Worm (Caenorhabditis elegans) whole organism, young adult: ENCODE measurements around the gene ZC116.5.

ENCODE experiments used
- B0261.1 ChIP-seq: sonication (generic microtip); optimal IDR thresholded peaks from 2 replicates; lab custom pipeline; 2016; ENCODE audit warnings: mild to moderate bottlenecking, missing genetic modification characterization, moderate library complexity, missing compliant biosample characterization
- C06A6.2 ChIP-seq: fragments of 200-800 bp; sonication (Bioruptor generic); conservative IDR thresholded peaks from 2 replicates; pipeline ENCODE4 v1.3.6; 2022; ENCODE audit warnings: missing genetic modification characterization, missing compliant biosample characterization
- D2030.7 ChIP-seq: fragments of 200-800 bp; sonication (Bioruptor generic); IDR thresholded peaks from 2 replicates; pipeline ENCODE4 v1.3.6; 2022; ENCODE audit warnings: missing genetic modification reagents, missing genetic modification characterization, missing compliant biosample characterization
- F22D6.2 ChIP-seq: sonication (generic microtip); optimal IDR thresholded peaks from 2 replicates; lab custom pipeline; 2016; ENCODE audit warnings: mild to moderate bottlenecking, missing genetic modification characterization, missing compliant biosample characterization
- F57A8.1 ChIP-seq: fragments of 200-800 bp; sonication (Bioruptor generic); optimal IDR thresholded peaks from 2 replicates; lab custom pipeline; 2018; ENCODE audit warnings: mild to moderate bottlenecking, missing genetic modification characterization, moderate library complexity, missing compliant biosample characterization
- K11D2.4 ChIP-seq: fragments of 200-800 bp; sonication (Bioruptor generic); IDR thresholded peaks from 2 replicates; pipeline ENCODE4 v1.3.6; 2022; ENCODE audit warnings: missing genetic modification reagents, missing genetic modification characterization, missing compliant biosample characterization
- Y67H2A.10 ChIP-seq: fragments of 200-800 bp; sonication (Bioruptor generic); conservative IDR thresholded peaks from 2 replicates; pipeline ENCODE4 v1.3.6; 2022; ENCODE audit warnings: missing genetic modification reagents, missing genetic modification characterization, missing compliant biosample characterization
- Y95B8A.8 ChIP-seq: fragments of 200-800 bp; sonication (Bioruptor generic); IDR thresholded peaks from 2 replicates; pipeline ENCODE4 v1.3.6; 2022; ENCODE audit warnings: missing genetic modification reagents, missing genetic modification characterization, missing compliant biosample characterization
- attf-3 ChIP-seq: fragments of 200-800 bp; sonication (Bioruptor generic); conservative IDR thresholded peaks from 2 replicates; pipeline ENCODE4 v1.3.6; 2022; ENCODE audit warnings: missing genetic modification reagents, missing genetic modification characterization, missing compliant biosample characterization
- cebp-1 ChIP-seq, 2 experiments: fragments of 200-800 bp in 1 of 2; sonication (Bioruptor generic) in 1 of 2; sonication (generic microtip) in 1 of 2; IDR thresholded peaks in 1 of 2; optimal IDR thresholded peaks in 1 of 2; 2 replicates each; pipeline versions ENCODE4 v1.3.6 to Lab custom; 2017 to 2022; ENCODE audit warnings: missing compliant biosample characterization in 2 of 2, missing genetic modification characterization in 2 of 2, mild to moderate bottlenecking in 1 of 2, missing genetic modification reagents in 1 of 2, moderate library complexity in 1 of 2
- die-1 ChIP-seq: sonication (generic microtip); optimal IDR thresholded peaks from 2 replicates; lab custom pipeline; 2016; ENCODE audit warnings: missing genotype, mild to moderate bottlenecking, missing genetic modification characterization, missing compliant biosample characterization
- dox-1 ChIP-seq: fragments of 200-800 bp; sonication (Bioruptor generic); IDR thresholded peaks from 2 replicates; pipeline ENCODE4 v1.3.6; 2022; ENCODE audit warnings: missing genetic modification reagents, missing genetic modification characterization, missing compliant biosample characterization
- efl-1 ChIP-seq: fragments of 150-350 bp; optimal IDR thresholded peaks from 2 replicates; lab custom pipeline; 2014; ENCODE audit warnings: missing biosample characterization, missing genetic modification reagents, missing genetic modification characterization
- egl-18 ChIP-seq: fragments of 200-800 bp; sonication (Bioruptor generic); IDR thresholded peaks from 2 replicates; pipeline ENCODE4 v1.3.6; 2022; ENCODE audit warnings: missing genetic modification reagents, missing genetic modification characterization, missing compliant biosample characterization
- egl-44 ChIP-seq: fragments of 200-800 bp; sonication (Bioruptor generic); IDR thresholded peaks from 2 replicates; pipeline ENCODE4 v1.3.6; 2022; ENCODE audit warnings: missing genetic modification reagents, missing genetic modification characterization, missing compliant biosample characterization
- egrh-3 ChIP-seq: fragments of 200-800 bp; sonication (Bioruptor generic); IDR thresholded peaks from 2 replicates; pipeline ENCODE4 v1.3.6; 2022; ENCODE audit warnings: missing genetic modification reagents, missing genetic modification characterization, missing compliant biosample characterization
- him-1 ChIP-seq: sonication (generic microtip); optimal IDR thresholded peaks from 2 replicates; lab custom pipeline; 2016; ENCODE audit warnings: missing genotype, missing genetic modification reagents, missing genetic modification characterization, missing compliant biosample characterization
- hmg-1.2 ChIP-seq: fragments of 200-800 bp; sonication (Bioruptor generic); IDR thresholded peaks from 2 replicates; pipeline ENCODE4 v1.3.6; 2022; ENCODE audit warnings: missing genetic modification reagents, missing genetic modification characterization, missing compliant biosample characterization
- hrde-1 ChIP-seq: sonication (generic microtip); optimal IDR thresholded peaks from 2 replicates; lab custom pipeline; 2016; ENCODE audit warnings: missing genetic modification characterization, mild to moderate bottlenecking, missing compliant biosample characterization, moderate library complexity, missing genotype, missing genetic modification reagents, borderline replicate concordance
- let-607 ChIP-seq, 2 experiments: fragments of 200-800 bp in 1 of 2; sonication (Bioruptor generic) in 1 of 2; sonication (generic microtip) in 1 of 2; optimal IDR thresholded peaks; 2 replicates each; lab custom pipeline; 2016 to 2018; ENCODE audit warnings: mild to moderate bottlenecking in 2 of 2, missing compliant biosample characterization in 2 of 2, missing genetic modification characterization in 2 of 2, moderate library complexity in 2 of 2, missing genotype in 1 of 2
- lin-40 ChIP-seq: sonication (generic microtip); optimal IDR thresholded peaks from 2 replicates; lab custom pipeline; 2016; ENCODE audit warnings: missing genetic modification characterization, mild to moderate bottlenecking, missing compliant biosample characterization, missing genotype, missing genetic modification reagents
- lin-54 ChIP-seq: fragments of 200-800 bp; sonication (Bioruptor generic); optimal IDR thresholded peaks from 2 replicates; lab custom pipeline; 2018; ENCODE audit warnings: mild to moderate bottlenecking, missing genetic modification characterization, missing compliant biosample characterization
- lsl-1 ChIP-seq: fragments of 200-800 bp; sonication (Bioruptor generic); optimal IDR thresholded peaks from 2 replicates; lab custom pipeline; 2018; ENCODE audit warnings: mild to moderate bottlenecking, missing genetic modification characterization, moderate library complexity, missing compliant biosample characterization
- lsy-27 ChIP-seq: sonication (generic microtip); optimal IDR thresholded peaks from 2 replicates; lab custom pipeline; 2017; ENCODE audit warnings: missing genetic modification characterization, mild to moderate bottlenecking, missing compliant biosample characterization, antibody characterized with exemption, missing genotype, borderline replicate concordance; ENCODE audit not compliant: insufficient read depth
- mes-4 ChIP-seq: sonication (generic microtip); optimal IDR thresholded peaks from 2 replicates; lab custom pipeline; 2016; ENCODE audit warnings: missing genotype, missing genetic modification characterization, missing compliant biosample characterization
- mxl-1 ChIP-seq: sonication (generic microtip); optimal IDR thresholded peaks from 2 replicates; lab custom pipeline; 2016; ENCODE audit warnings: missing genetic modification characterization, missing compliant biosample characterization
- nhr-27 ChIP-seq: fragments of 200-800 bp; sonication (Bioruptor generic); optimal IDR thresholded peaks from 2 replicates; lab custom pipeline; 2018; ENCODE audit warnings: mild to moderate bottlenecking, missing genetic modification characterization, moderate library complexity, missing compliant biosample characterization
- rec-8 ChIP-seq, 2 experiments: sonication (generic microtip); optimal IDR thresholded peaks; 2 replicates each; lab custom pipeline; 2016; ENCODE audit warnings: mild to moderate bottlenecking in 2 of 2, missing genetic modification characterization in 2 of 2, missing genetic modification reagents in 2 of 2, missing genotype in 2 of 2, missing biosample characterization in 1 of 2, missing compliant biosample characterization in 1 of 2, moderate library complexity in 1 of 2
- rpc-1 ChIP-seq, 2 experiments: fragments of 150-350 bp in 1 of 2; sonication (generic microtip) in 1 of 2; optimal IDR thresholded peaks; 2 replicates each; lab custom pipeline; 2014 to 2018; ENCODE audit warnings: missing biosample characterization in 1 of 2, missing genetic modification characterization in 1 of 2, missing genetic modification reagents in 1 of 2, missing genotype in 1 of 2
- sdz-38 ChIP-seq: sonication (generic microtip); optimal IDR thresholded peaks from 2 replicates; lab custom pipeline; 2016; ENCODE audit warnings: missing genotype, missing genetic modification characterization, missing compliant biosample characterization
- sea-2 ChIP-seq: fragments of 200-800 bp; sonication (Bioruptor generic); IDR thresholded peaks from 2 replicates; pipeline ENCODE4 v1.3.6; 2022; ENCODE audit warnings: missing genetic modification characterization, missing compliant biosample characterization
- snpc-1.1 ChIP-seq: sonication (generic microtip); optimal IDR thresholded peaks from 2 replicates; lab custom pipeline; 2017; ENCODE audit warnings: missing genetic modification characterization, mild to moderate bottlenecking, missing compliant biosample characterization, antibody characterized with exemption, moderate library complexity, missing genotype, missing genetic modification reagents; ENCODE audit not compliant: insufficient read depth
- snpc-3.4 ChIP-seq: sonication (generic microtip); optimal IDR thresholded peaks from 2 replicates; lab custom pipeline; 2017; ENCODE audit warnings: missing genetic modification characterization, mild to moderate bottlenecking, missing compliant biosample characterization, antibody characterized with exemption, moderate library complexity, missing genotype, missing genetic modification reagents
- somi-1 ChIP-seq: fragments of 200-800 bp; sonication (Bioruptor generic); optimal IDR thresholded peaks from 2 replicates; lab custom pipeline; 2018; ENCODE audit warnings: mild to moderate bottlenecking, missing genetic modification characterization, missing compliant biosample characterization
- tbp1 ChIP-seq: fragments of 200-800 bp; sonication (Bioruptor generic); optimal IDR thresholded peaks from 2 replicates; lab custom pipeline; 2018; ENCODE audit warnings: mild to moderate bottlenecking, missing genetic modification characterization, missing compliant biosample characterization
- tbx-9 ChIP-seq: sonication (generic microtip); optimal IDR thresholded peaks from 2 replicates; lab custom pipeline; 2016; ENCODE audit warnings: borderline replicate concordance, missing genetic modification characterization, inconsistent platforms, missing compliant biosample characterization
- unc-130 ChIP-seq: sonication (generic microtip); optimal IDR thresholded peaks from 2 replicates; lab custom pipeline; 2016; ENCODE audit warnings: missing genetic modification reagents, missing genetic modification characterization, missing compliant biosample characterization
- unc-62 ChIP-seq: fragments of 150-350 bp; optimal IDR thresholded peaks from 2 replicates; lab custom pipeline; 2014; ENCODE audit warnings: missing biosample characterization, missing genetic modification reagents, missing genetic modification characterization
- zfh-2 ChIP-seq: fragments of 200-800 bp; sonication (Bioruptor generic); conservative IDR thresholded peaks from 2 replicates; pipeline ENCODE4 v1.3.6; 2022; ENCODE audit warnings: missing genetic modification reagents, missing genetic modification characterization, missing compliant biosample characterization
- ztf-26 ChIP-seq: sonication (generic microtip); optimal IDR thresholded peaks from 2 replicates; lab custom pipeline; 2017; ENCODE audit warnings: missing genetic modification characterization, missing compliant biosample characterization
- ztf-3 ChIP-seq: fragments of 200-800 bp; sonication (Bioruptor generic); optimal IDR thresholded peaks from 2 replicates; lab custom pipeline; 2018; ENCODE audit warnings: mild to moderate bottlenecking, missing genetic modification characterization, missing compliant biosample characterization
- ztf-6 ChIP-seq: fragments of 200-800 bp; sonication (Bioruptor generic); IDR thresholded peaks from 2 replicates; pipeline ENCODE4 v1.3.6; 2022; ENCODE audit warnings: missing genetic modification reagents, missing genetic modification characterization, missing compliant biosample characterization

ZC116.5 gene

DNA sequence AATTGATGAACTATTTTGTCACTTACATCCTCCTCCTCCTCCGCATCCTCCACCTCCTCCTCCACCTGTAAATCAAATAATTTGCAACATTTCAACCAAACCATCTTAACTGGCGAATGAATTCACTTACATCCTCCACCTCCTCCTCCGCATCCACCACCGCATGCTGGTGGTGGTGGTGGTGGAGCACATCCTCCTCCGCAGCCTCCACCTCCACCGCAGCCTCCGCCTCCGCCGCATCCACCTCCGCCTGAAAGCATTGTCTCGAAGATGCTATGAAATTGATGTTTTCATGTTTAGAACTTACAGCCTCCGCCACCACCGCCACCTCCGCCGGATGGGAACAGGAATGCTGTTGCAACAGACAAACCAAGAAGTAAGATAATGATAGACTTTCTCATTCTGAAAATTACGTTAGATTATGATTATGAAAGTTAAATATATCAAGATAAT, 32.2 kb downstream of the ZC116.5 start, which contains the start of gene grl-23:
Gene grl-23, minus strand, starts transcription at position 403 of the 453 bp plus-strand sequence.
- TF ChIP-seq die-1 (no peak), unc-130 (no peak), egrh-3 (GFP tag; lab: Robert Waterston, UW) (peak; percentile 87), Y95B8A.8 (no peak), sea-2 (GFP tag; lab: Robert Waterston, UW) (no peak), tbx-9 (tag; lab: Kevin White, UChicago) (no peak)

DNA sequence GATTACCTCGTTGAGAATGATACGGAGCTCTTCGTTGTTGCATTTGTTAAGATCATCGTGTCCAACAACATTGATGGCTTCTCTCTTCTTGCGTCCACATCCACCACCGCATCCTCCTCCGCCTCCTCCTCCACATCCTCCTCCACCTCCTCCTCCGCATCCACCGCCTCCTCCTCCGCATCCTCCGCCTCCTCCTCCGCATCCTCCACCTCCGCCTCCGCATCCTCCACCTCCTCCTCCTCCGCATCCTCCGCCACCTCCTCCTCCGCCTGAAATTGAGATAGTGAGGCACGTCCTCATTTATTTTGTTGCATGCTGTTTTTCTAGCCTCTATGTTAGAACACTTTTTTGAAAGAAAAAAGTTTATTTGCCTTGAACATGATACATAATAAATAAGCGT, 32.9 kb downstream of the ZC116.5 start:
- no peak for TF ChIP-seq sdz-38 (tag; lab: Kevin White, UChicago)
- 0 out of 2 replicates have a peak, but pooled peaks have one; percentile 28 for TF ChIP-seq sea-2 (GFP tag; lab: Robert Waterston, UW)
- no peak for TF ChIP-seq cebp-1 (GFP tag; IDR thresholded peaks at IDR 0.05; lab: Robert Waterston, UW)
- TF ChIP-seq cebp-1 (tag; optimal IDR thresholded peaks at IDR 0.05; lab: Kevin White, UChicago): no peak
- TF ChIP-seq egl-18 (GFP tag; lab: Robert Waterston, UW): no peak
- TF ChIP-seq egrh-3 (GFP tag; lab: Robert Waterston, UW): peak; percentile 97

ce11 chrV:12570271-12570670, 38.5 kb downstream of the ZC116.5 start:
- no peak for TF ChIP-seq unc-130
- TF ChIP-seq K11D2.4 (GFP tag; lab: Robert Waterston, UW): no peak
- TF ChIP-seq ztf-6 (GFP tag; lab: Robert Waterston, UW): no peak
- no peak for TF ChIP-seq ztf-26
- TF ChIP-seq B0261.1 (tag; lab: Kevin White, UChicago): no peak
- no peak for TF ChIP-seq tbp1
- no peak for TF ChIP-seq lin-54 (GFP tag; lab: Kevin White, UChicago)
- TF ChIP-seq rec-8 (tag; optimal IDR thresholded peaks at IDR 0.05; lab: Kevin White, UChicago): no peak
- TF ChIP-seq him-1: no peak
- TF ChIP-seq zfh-2 (GFP tag; lab: Robert Waterston, UW): no peak
- no peak for TF ChIP-seq attf-3
- no peak for TF ChIP-seq rpc-1 (optimal IDR thresholded peaks at IDR 0.05; lab: Kevin White, UChicago)
- no peak for TF ChIP-seq rpc-1 (tag; optimal IDR thresholded peaks at IDR 0.05; lab: Kevin White, UChicago)
- no peak for TF ChIP-seq efl-1 (GFP tag; lab: Kevin White, UChicago)
- no peak for TF ChIP-seq nhr-27
- no peak for TF ChIP-seq ztf-3
- TF ChIP-seq F57A8.1: no peak
- TF ChIP-seq hrde-1: no peak
- TF ChIP-seq dox-1 (GFP tag; lab: Robert Waterston, UW): no peak
- no peak for TF ChIP-seq let-607 (tag; optimal IDR thresholded peaks at IDR 0.05; lab: Kevin White, UChicago)
- no peak for TF ChIP-seq hmg-1.2 (GFP tag; lab: Robert Waterston, UW)

DNA sequence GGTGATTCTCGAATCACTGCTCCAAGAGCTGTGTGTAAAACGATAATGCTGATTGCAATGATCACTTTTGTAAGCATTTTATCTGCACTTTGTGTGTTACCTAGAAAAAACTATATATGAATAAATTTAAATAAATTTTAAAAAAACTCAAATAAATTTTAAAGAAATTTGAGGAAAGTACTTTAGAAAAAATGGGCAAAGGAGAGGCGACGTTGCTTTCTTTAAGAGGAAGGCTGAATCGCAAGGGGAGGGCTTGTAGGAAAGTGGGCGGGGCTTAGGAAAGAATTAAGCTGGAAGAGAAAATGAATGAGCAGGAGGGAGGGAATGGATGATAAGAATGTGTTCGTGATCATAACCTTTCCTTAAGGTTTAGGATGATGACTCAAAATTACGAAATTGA, 40.9 kb downstream of the ZC116.5 start, which contains the start of gene E02A10.4:
Gene E02A10.4, minus strand, starts transcription at position 101 of the 400 bp plus-strand sequence.
- no peak for TF ChIP-seq snpc-3.4 (tag; lab: Kevin White, UChicago)
- no peak for TF ChIP-seq lsl-1 (GFP tag; lab: Kevin White, UChicago)
- no peak for TF ChIP-seq snpc-1.1 (tag; lab: Kevin White, UChicago)
- TF ChIP-seq tbp1: no peak
- no peak for TF ChIP-seq K11D2.4 (GFP tag; lab: Robert Waterston, UW)
- no peak for TF ChIP-seq C06A6.2
- TF ChIP-seq mxl-1 (tag; lab: Kevin White, UChicago): no peak
- no peak for TF ChIP-seq egl-44
- no peak for TF ChIP-seq F22D6.2 (tag; lab: Kevin White, UChicago)
- no peak for TF ChIP-seq unc-62 (GFP tag; lab: Kevin White, UChicago)
- TF ChIP-seq D2030.7 (GFP tag; lab: Robert Waterston, UW): no peak
- no peak for TF ChIP-seq Y67H2A.10 (GFP tag; lab: Robert Waterston, UW)
- no peak for TF ChIP-seq rec-8 (tag; optimal IDR thresholded peaks at IDR 0.05; lab: Kevin White, UChicago)
- no peak for TF ChIP-seq somi-1
- no peak for TF ChIP-seq B0261.1 (tag; lab: Kevin White, UChicago)
- TF ChIP-seq lin-40 (tag; lab: Kevin White, UChicago): no peak
- TF ChIP-seq mes-4: no peak
- TF ChIP-seq lsy-27 (tag; lab: Kevin White, UChicago): no peak
- TF ChIP-seq unc-130: no peak
- no peak for TF ChIP-seq ztf-3
